Worm (Caenorhabditis elegans): ENCODE results near the gene clec-79.

Gene clec-79

ce11 chrIV:3981601-3982000, 8.5 kb downstream of the clec-79 start, which contains the start of gene srh-223:
Gene srh-223, plus strand, starts transcription at chrIV:3981901.
- TF ChIP-seq F39B2.1 (GFP tag; IDR thresholded peaks at IDR 0.05) (no peak), T26A5.8 (tag; optimal IDR thresholded peaks at IDR 0.05) (no peak), aptf-3 (GFP tag; IDR thresholded peaks at IDR 0.05) (no peak), sea-2 (GFP tag; IDR thresholded peaks at IDR 0.05) (no peak), lin-35 (GFP tag; optimal IDR thresholded peaks at IDR 0.05) (no peak), madf-10 (tag; optimal IDR thresholded peaks at IDR 0.05) (no peak), hrde-1 (tag; optimal IDR thresholded peaks at IDR 0.05; ENCODE audit: borderline replicate concordance) (no peak), attf-5 (GFP tag; optimal IDR thresholded peaks at IDR 0.05) (no peak), rpc-1 (optimal IDR thresholded peaks at IDR 0.05) (no peak), rpc-1 (tag; optimal IDR thresholded peaks at IDR 0.05) (no peak), attf-6 (GFP tag; IDR thresholded peaks at IDR 0.05) (no peak), xnd-1 (tag; optimal IDR thresholded peaks at IDR 0.05) (no peak), lsy-27 (tag; optimal IDR thresholded peaks at IDR 0.05; ENCODE audit: borderline replicate concordance, insufficient read depth) (no peak)

ce11 chrIV:3988132-3988531, 15.0 kb downstream of the clec-79 start:
- TF ChIP-seq lsy-27 (tag; optimal IDR thresholded peaks at IDR 0.05; ENCODE audit: borderline replicate concordance, insufficient read depth) (no peak), madf-8 (GFP tag; conservative IDR thresholded peaks at IDR 0.05) (no peak), C17E4.6 (GFP tag; IDR thresholded peaks at IDR 0.05) (no peak), ceh-79 (tag; optimal IDR thresholded peaks at IDR 0.05) (no peak), F39B2.1 (GFP tag; IDR thresholded peaks at IDR 0.05) (no peak), K11D2.4 (GFP tag; IDR thresholded peaks at IDR 0.05) (no peak), B0035.1 (tag; optimal IDR thresholded peaks at IDR 0.05) (no peak), pha-4 (tag; optimal IDR thresholded peaks at IDR 0.05) (no peak)

ce11 chrIV:3988638-3989152, 15.5 kb downstream of the clec-79 start, which contains the start of gene clec-78:
Gene clec-78, plus strand, starts transcription at chrIV:3989102.
- TF ChIP-seq dox-1 (GFP tag; IDR thresholded peaks at IDR 0.05) (peak; percentile 55), nhr-80 (tag; optimal IDR thresholded peaks at IDR 0.05) (peak; percentile 87), egl-44 (GFP tag; IDR thresholded peaks at IDR 0.05) (0 out of 2 replicates have a peak, but pooled peaks have one; percentile 22), lin-54 (GFP tag; optimal IDR thresholded peaks at IDR 0.05) (no peak), rec-8 (tag; optimal IDR thresholded peaks at IDR 0.05) (no peak), ztf-22 (GFP tag; optimal IDR thresholded peaks at IDR 0.05) (peak; percentile 15), atf-7 (tag; optimal IDR thresholded peaks at IDR 0.05) (peak; percentile 67), ets-4 (GFP tag; optimal IDR thresholded peaks at IDR 0.05) (peak; percentile 84), egrh-3 (GFP tag; IDR thresholded peaks at IDR 0.05) (no peak)

- no peak for TF ChIP-seq tbp1 (GFP tag; optimal IDR thresholded peaks at IDR 0.05)
- no peak for TF ChIP-seq snpc-3.4 (tag; optimal IDR thresholded peaks at IDR 0.05)
- no peak for TF ChIP-seq attf-3 (GFP tag; conservative IDR thresholded peaks at IDR 0.05)
- TF ChIP-seq madf-6 (GFP tag; IDR thresholded peaks at IDR 0.05), result no peak
- no peak for TF ChIP-seq ccch-3 (GFP tag; optimal IDR thresholded peaks at IDR 0.05)
- TF ChIP-seq C17E4.6 (GFP tag; IDR thresholded peaks at IDR 0.05), result no peak
- no peak for TF ChIP-seq T26A5.8 (tag; optimal IDR thresholded peaks at IDR 0.05)
- TF ChIP-seq F23B12.7 (tag; optimal IDR thresholded peaks at IDR 0.05; ENCODE audit: insufficient read depth), result no peak
- TF ChIP-seq F52B5.7 (tag; optimal IDR thresholded peaks at IDR 0.05), result no peak
- TF ChIP-seq akir-1 (GFP tag; optimal IDR thresholded peaks at IDR 0.05), result no peak
- TF ChIP-seq pbrm-1 (GFP tag; IDR thresholded peaks at IDR 0.05), result no peak
- no peak for TF ChIP-seq Y67H2A.10 (GFP tag; conservative IDR thresholded peaks at IDR 0.05)
- TF ChIP-seq let-526 (GFP tag; IDR thresholded peaks at IDR 0.05), result no peak
- no peak for TF ChIP-seq cebp-2 (GFP tag; IDR thresholded peaks at IDR 0.05)
- TF ChIP-seq dox-1 (GFP tag; IDR thresholded peaks at IDR 0.05), result no peak
- no peak for TF ChIP-seq hrde-1 (tag; optimal IDR thresholded peaks at IDR 0.05; ENCODE audit: borderline replicate concordance)
- no peak for TF ChIP-seq nfyb-1 (GFP tag; IDR thresholded peaks at IDR 0.05)
- TF ChIP-seq lsy-27 (tag; optimal IDR thresholded peaks at IDR 0.05; ENCODE audit: borderline replicate concordance, insufficient read depth), result no peak
- TF ChIP-seq rpc-1 (optimal IDR thresholded peaks at IDR 0.05), result no peak
- TF ChIP-seq rpc-1 (tag; optimal IDR thresholded peaks at IDR 0.05), result no peak
- TF ChIP-seq unc-130 (GFP tag; optimal IDR thresholded peaks at IDR 0.05), result no peak
Observed at ce11 chrIV:3993292-3993691, 20.1 kb downstream of the clec-79 start, which contains the start of gene F47C12.6. Gene F47C12.6, minus strand, starts transcription at chrIV:3993392.

Measured in whole organism, young adult.